Worm (Caenorhabditis elegans) whole organism, L2 larva: ENCODE data around the gene gad-1.

Experiments used
- ama-1 ChIP-seq: fragments of 150-350 bp; optimal IDR thresholded peaks from 2 replicates; lab custom pipeline; 2018; ENCODE audit warnings: inconsistent platforms
- egl-27 ChIP-seq: sonication (generic microtip); optimal IDR thresholded peaks from 3 replicates; lab custom pipeline; 2017; ENCODE audit warnings: missing biosample characterization, missing genetic modification reagents, missing genetic modification characterization
- gmeb-1 ChIP-seq: fragments of 150-350 bp; optimal IDR thresholded peaks from 2 replicates; lab custom pipeline; 2014; ENCODE audit warnings: missing biosample characterization, missing genetic modification characterization
- lin-39 ChIP-seq: fragments of 150-350 bp; optimal IDR thresholded peaks from 2 replicates; lab custom pipeline; 2014; ENCODE audit warnings: missing biosample characterization, missing genetic modification reagents, missing genetic modification characterization
- mdl-1 ChIP-seq, 2 experiments: fragments of 150-350 bp in 1 of 2; sonication (generic microtip) in 1 of 2; optimal IDR thresholded peaks; 2 replicates each; lab custom pipeline; 2017; ENCODE audit warnings: missing biosample characterization in 2 of 2, missing genetic modification characterization in 2 of 2
- nhr-77 ChIP-seq: fragments of 150-350 bp; optimal IDR thresholded peaks from 2 replicates; lab custom pipeline; 2014; ENCODE audit warnings: missing biosample characterization, missing genetic modification characterization
- unc-62 ChIP-seq: fragments of 150-350 bp; optimal IDR thresholded peaks from 2 replicates; lab custom pipeline; 2014; ENCODE audit warnings: missing biosample characterization, missing genetic modification reagents, missing genetic modification characterization

DNA sequence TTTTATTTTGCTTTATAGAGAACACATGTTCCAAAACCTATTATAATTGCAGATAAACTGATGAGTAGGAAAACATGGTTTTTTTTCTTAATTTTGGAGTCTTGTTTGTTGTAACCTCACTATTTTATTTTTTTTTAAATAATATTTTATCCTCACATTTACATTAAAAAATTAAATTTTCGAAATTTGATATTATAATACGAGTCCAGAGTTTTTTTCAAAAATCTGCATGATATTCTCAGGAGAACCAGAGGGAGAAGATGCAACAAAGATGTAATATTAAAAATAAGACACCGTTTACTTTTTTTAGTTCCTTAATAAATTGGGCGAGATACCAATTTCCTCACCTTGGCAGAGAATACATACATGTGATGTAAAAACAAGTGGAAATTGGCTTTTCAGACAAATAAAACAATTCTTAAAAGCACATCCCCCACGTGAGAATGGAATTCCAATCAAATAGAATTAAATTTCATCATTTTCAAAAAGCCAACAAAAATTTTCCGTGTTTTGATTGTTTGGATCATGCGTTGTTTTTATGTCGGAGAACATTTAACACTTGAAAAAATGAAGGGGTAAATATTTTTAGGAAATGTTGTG, 47.5 kb downstream of the gad-1 start:
- TF ChIP-seq lin-39 (no peak), unc-62 (no peak), gmeb-1 (tag; lab: Kevin White, UChicago) (no peak), egl-27 (tag; lab: Kevin White, UChicago) (no peak), ama-1 (lab: Kevin White, UChicago) (no peak), nhr-77 (tag; lab: Kevin White, UChicago) (no peak), mdl-1 (tag; optimal IDR thresholded peaks at IDR 0.05; lab: Kevin White, UChicago) (no peak)
